Fruit fly (Drosophila melanogaster): ENCODE results near the gene wge.
A peak's percentile ranks its signal among the peaks of the same experiment; 100 is the strongest.

Gene wge

DNA sequence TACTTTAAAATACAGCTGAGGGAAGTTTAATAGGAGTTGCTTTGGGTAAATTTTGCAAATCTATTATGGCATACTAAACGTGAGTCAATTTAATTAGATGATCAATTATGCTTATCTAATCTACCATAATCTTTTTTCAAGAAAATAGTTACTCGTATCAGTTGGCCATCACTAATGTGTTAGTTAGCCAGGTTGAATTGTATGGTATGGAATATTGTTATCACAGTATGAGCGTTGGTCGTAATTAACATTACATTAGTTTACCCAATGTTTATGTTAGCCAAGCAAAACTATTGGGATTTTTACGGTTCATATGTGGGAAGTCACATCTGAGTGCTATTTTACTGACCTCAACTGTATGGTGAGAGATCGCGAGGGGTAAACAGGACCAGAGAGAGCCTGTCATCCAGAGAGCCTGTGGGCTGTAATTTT lies 47.4 kb downstream of the wge start (continued):
- peak; percentile 34; the same call in 1 of the 3 replicates for TF ChIP-seq CG6163 (GFP tag; IDR thresholded peaks at IDR 0.05)
- no peak for TF ChIP-seq Hr4 (GFP tag; optimal IDR thresholded peaks at IDR 0.05)
- peak; percentile 86 for TF ChIP-seq topi (GFP tag; optimal IDR thresholded peaks at IDR 0.05)
- no peak for TF ChIP-seq OdsH (GFP tag; optimal IDR thresholded peaks at IDR 0.05)
- no peak for TF ChIP-seq CG10669 (GFP tag; optimal IDR thresholded peaks at IDR 0.05)
- TF ChIP-seq CG11762 (GFP tag; optimal IDR thresholded peaks at IDR 0.05; ENCODE audit: insufficient read depth): peak; percentile 20
- TF ChIP-seq eg (GFP tag; IDR thresholded peaks at IDR 0.05): no peak
- peak; percentile 11 for TF ChIP-seq fd85E (GFP tag; optimal IDR thresholded peaks at IDR 0.05)
- peak; percentile 78 for TF ChIP-seq Eip75B (GFP tag; optimal IDR thresholded peaks at IDR 0.05)
- no peak for TF ChIP-seq Eip93F (GFP tag; optimal IDR thresholded peaks at IDR 0.05)
- peak; percentile 87 for TF ChIP-seq CG31627 (GFP tag; optimal IDR thresholded peaks at IDR 0.05)
- peak; percentile 58 for TF ChIP-seq CG11902 (GFP tag; optimal IDR thresholded peaks at IDR 0.05)
- no peak for TF ChIP-seq CG15336 (GFP tag; IDR thresholded peaks at IDR 0.05)
- peak; percentile 62 for TF ChIP-seq CG8632 (GFP tag; optimal IDR thresholded peaks at IDR 0.05)
- peak; percentile 83 for TF ChIP-seq Met (GFP tag; optimal IDR thresholded peaks at IDR 0.05)
- TF ChIP-seq Sox14 (GFP tag; optimal IDR thresholded peaks at IDR 0.05): no peak
- peak; percentile 88 for TF ChIP-seq esn (GFP tag; optimal IDR thresholded peaks at IDR 0.05)
- peak; percentile 67 for TF ChIP-seq CG3032 (tag; optimal IDR thresholded peaks at IDR 0.05)
- peak; percentile 52 for TF ChIP-seq pdm3 (GFP tag; optimal IDR thresholded peaks at IDR 0.05)
- TF ChIP-seq Sox15 (GFP tag; optimal IDR thresholded peaks at IDR 0.05): peak; percentile 51
- peak; percentile 61 for TF ChIP-seq acj6 (GFP tag; optimal IDR thresholded peaks at IDR 0.05)
- peak; percentile 39 for TF ChIP-seq CG6854 (GFP tag; optimal IDR thresholded peaks at IDR 0.05)
- no peak for TF ChIP-seq salr (GFP tag; optimal IDR thresholded peaks at IDR 0.05)
- peak; percentile 40 for TF ChIP-seq CG8319 (GFP tag; optimal IDR thresholded peaks at IDR 0.05)
- peak; percentile 95 for TF ChIP-seq svp (GFP tag)
- peak; percentile 58 for TF ChIP-seq dsx (GFP tag; optimal IDR thresholded peaks at IDR 0.05; ENCODE audit: poor library complexity, severe bottlenecking)
- peak; percentile 60 for TF ChIP-seq CG10631 (GFP tag; optimal IDR thresholded peaks at IDR 0.05)
- peak; percentile 92 for TF ChIP-seq Eip78C (GFP tag)

DNA sequence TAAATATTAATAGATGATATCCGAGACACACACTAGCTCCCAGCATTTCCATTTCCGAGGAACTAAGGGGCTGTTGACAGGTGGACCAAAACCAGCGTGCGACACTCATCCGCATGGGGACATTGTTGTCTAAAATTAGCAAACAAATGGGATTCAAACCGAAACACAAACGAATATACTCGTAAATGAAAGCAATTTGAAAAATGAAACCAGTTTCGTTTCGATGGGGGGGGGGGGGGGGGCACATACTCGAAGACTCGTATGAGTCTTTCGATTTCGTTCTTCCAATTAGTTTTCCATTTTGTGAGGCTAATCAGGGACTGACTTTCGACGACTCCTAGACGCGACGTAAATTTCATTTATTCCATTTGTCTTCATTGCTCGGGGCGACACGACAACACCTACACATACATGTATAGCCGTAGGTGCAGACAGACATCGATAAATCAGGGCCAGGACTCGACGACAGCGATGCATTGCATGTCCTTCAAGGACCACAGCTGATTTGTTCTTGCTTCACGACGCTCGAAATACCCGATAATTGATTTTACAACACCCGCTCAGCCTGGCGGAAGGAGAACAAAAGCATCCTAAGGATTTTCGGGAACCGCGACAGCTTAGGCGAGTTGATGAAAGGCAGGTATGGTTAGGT lies 48.1 kb downstream of the wge start:
- TF ChIP-seq CG11762 (GFP tag; optimal IDR thresholded peaks at IDR 0.05; ENCODE audit: insufficient read depth) (no peak), CG11294 (GFP tag; IDR thresholded peaks at IDR 0.05) (no peak), net (GFP tag; optimal IDR thresholded peaks at IDR 0.05) (no peak), Eip75B (GFP tag; optimal IDR thresholded peaks at IDR 0.05) (no peak), CG8632 (GFP tag; optimal IDR thresholded peaks at IDR 0.05) (no peak), dac (GFP tag; optimal IDR thresholded peaks at IDR 0.05) (no peak), ss (GFP tag; optimal IDR thresholded peaks at IDR 0.05) (no peak), CG6808 (GFP tag; optimal IDR thresholded peaks at IDR 0.05) (no peak), CG10669 (GFP tag; optimal IDR thresholded peaks at IDR 0.05) (no peak), CG31627 (GFP tag; optimal IDR thresholded peaks at IDR 0.05) (no peak), Gug (GFP tag; IDR thresholded peaks at IDR 0.05) (no peak), fd85E (GFP tag; optimal IDR thresholded peaks at IDR 0.05) (no peak), Ets96B (tag; optimal IDR thresholded peaks at IDR 0.05) (no peak), Lpt (GFP tag; optimal IDR thresholded peaks at IDR 0.05) (no peak), CG8119 (GFP tag; IDR thresholded peaks at IDR 0.05) (no peak), CG4318 (GFP tag; optimal IDR thresholded peaks at IDR 0.05) (no peak), fkh (GFP tag; optimal IDR thresholded peaks at IDR 0.05) (no peak), Ets21C (GFP tag; optimal IDR thresholded peaks at IDR 0.05) (no peak), fd59A (GFP tag; optimal IDR thresholded peaks at IDR 0.05) (no peak)

Data from whole organism, prepupa.